Worm (Caenorhabditis elegans) whole organism, early embryonic: ENCODE measurements around the gene pqn-57.

Experiments used
- F13C5.2 ChIP-seq: sonication (generic microtip); optimal IDR thresholded peaks from 2 replicates; lab custom pipeline; 2017; ENCODE audit warnings: mild to moderate bottlenecking, missing genetic modification characterization, inconsistent platforms, missing compliant biosample characterization
- ama-1 ChIP-seq: fragments of 150-350 bp; optimal IDR thresholded peaks from 2 replicates; lab custom pipeline; 2014
- ets-7 ChIP-seq: sonication (generic microtip); optimal IDR thresholded peaks from 2 replicates; lab custom pipeline; 2016; ENCODE audit warnings: missing genotype, missing genetic modification characterization, missing compliant biosample characterization
- flt-1 ChIP-seq: fragments of 200-800 bp; sonication (Bioruptor generic); IDR thresholded peaks from 2 replicates; pipeline ENCODE4 v1.3.6; 2022; ENCODE audit warnings: missing genetic modification characterization, missing compliant biosample characterization
- hmbx-1 ChIP-seq: sonication (generic microtip); optimal IDR thresholded peaks from 2 replicates; lab custom pipeline; 2016; ENCODE audit warnings: mild to moderate bottlenecking, missing genetic modification characterization, missing compliant biosample characterization
- pes-1 ChIP-seq: fragments of 200-800 bp; sonication (Bioruptor generic); IDR thresholded peaks from 2 replicates; pipeline ENCODE4 v1.3.6; 2022; ENCODE audit warnings: missing genetic modification reagents, missing genetic modification characterization, missing compliant biosample characterization
- sea-1 ChIP-seq: fragments of 200-800 bp; sonication (Bioruptor generic); conservative IDR thresholded peaks from 2 replicates; pipeline ENCODE4 v1.3.6; 2022; ENCODE audit warnings: missing genetic modification characterization, missing compliant biosample characterization

DNA sequence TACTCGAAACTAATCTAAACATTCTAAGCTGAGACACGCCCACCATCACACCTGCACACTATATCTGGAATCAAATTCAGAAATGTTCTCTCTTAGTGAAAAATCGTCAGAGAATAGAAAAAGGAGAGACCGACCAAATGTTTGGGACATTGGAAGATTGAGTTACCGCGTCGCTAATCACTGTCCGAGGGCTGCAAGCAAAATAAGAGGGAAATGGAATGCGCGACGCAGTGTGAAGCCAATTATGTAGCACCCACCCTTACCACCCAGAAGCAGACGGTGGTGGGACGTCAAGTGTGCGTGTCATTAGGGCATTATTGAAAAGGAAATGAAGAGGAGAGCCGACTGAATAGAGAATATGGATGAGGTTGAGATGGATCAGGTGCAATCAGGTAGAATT lies 9.2 kb downstream of the pqn-57 start:
- TF ChIP-seq ets-7 (tag; lab: Kevin White, UChicago) (no peak), F13C5.2 (no peak), ama-1 (lab: Kevin White, UChicago) (no peak), sea-1 (GFP tag; lab: Robert Waterston, UW) (no peak), pes-1 (GFP tag; lab: Robert Waterston, UW) (no peak), hmbx-1 (tag; lab: Kevin White, UChicago) (no peak), flt-1 (GFP tag; lab: Robert Waterston, UW) (no peak)
